Worm (Caenorhabditis elegans) whole organism, L4 larva: ENCODE data around the gene ZK856.6.
A peak's percentile ranks its signal among the peaks of the same experiment; 100 is the strongest.

Source experiments
- D1046.2 ChIP-seq: fragments of 200-800 bp; sonication (Bioruptor generic); IDR thresholded peaks from 2 replicates; pipeline ENCODE4 v1.3.6; 2022; ENCODE audit warnings: missing genetic modification characterization, missing compliant biosample characterization
- F10B5.3 ChIP-seq: sonication (generic microtip); optimal IDR thresholded peaks from 2 replicates; lab custom pipeline; 2016; ENCODE audit warnings: mild to moderate bottlenecking, missing genetic modification characterization, missing compliant biosample characterization
- F26F4.8 ChIP-seq: fragments of 200-800 bp; sonication (Bioruptor generic); conservative IDR thresholded peaks from 2 replicates; pipeline ENCODE4 v1.3.6; 2022; ENCODE audit warnings: missing genetic modification characterization, missing compliant biosample characterization
- F37D6.2 ChIP-seq: sonication (generic microtip); optimal IDR thresholded peaks from 2 replicates; lab custom pipeline; 2016; ENCODE audit warnings: mild to moderate bottlenecking, missing genetic modification characterization, missing compliant biosample characterization
- R02D3.7 ChIP-seq: fragments of 150-350 bp; sonication (generic microtip); optimal IDR thresholded peaks from 3 replicates; lab custom pipeline; 2014; ENCODE audit warnings: missing biosample characterization, missing genetic modification characterization
- T20F7.1 ChIP-seq: fragments of 200-800 bp; sonication (Bioruptor generic); optimal IDR thresholded peaks from 2 replicates; lab custom pipeline; 2018; ENCODE audit warnings: mild to moderate bottlenecking, missing genetic modification characterization, missing compliant biosample characterization
- Y75B8A.6 ChIP-seq: fragments of 200-800 bp; sonication (Bioruptor generic); IDR thresholded peaks from 2 replicates; pipeline ENCODE4 v1.3.6; 2022; ENCODE audit warnings: missing genetic modification reagents, missing genetic modification characterization, missing compliant biosample characterization
- arid-1 ChIP-seq: fragments of 200-800 bp; sonication (Bioruptor generic); conservative IDR thresholded peaks from 2 replicates; pipeline ENCODE4 v1.3.6; 2022; ENCODE audit warnings: missing genetic modification reagents, missing genetic modification characterization, missing compliant biosample characterization
- attf-4 ChIP-seq: sonication (generic microtip); optimal IDR thresholded peaks from 3 replicates; lab custom pipeline; 2017; ENCODE audit warnings: missing biosample characterization, missing genetic modification characterization
- ceh-62 ChIP-seq: sonication (generic microtip); optimal IDR thresholded peaks from 2 replicates; lab custom pipeline; 2017; ENCODE audit warnings: missing biosample characterization, missing genetic modification characterization
- ceh-82 ChIP-seq: sonication (generic microtip); optimal IDR thresholded peaks from 2 replicates; lab custom pipeline; 2017; ENCODE audit warnings: missing biosample characterization, missing genetic modification characterization
- cey-2 ChIP-seq: sonication (generic microtip); optimal IDR thresholded peaks from 3 replicates; lab custom pipeline; 2017; ENCODE audit warnings: missing genetic modification characterization, mild to moderate bottlenecking, missing compliant biosample characterization, antibody characterized with exemption, borderline replicate concordance; ENCODE audit not compliant: insufficient read depth
- daf-8 ChIP-seq: fragments of 200-800 bp; sonication (Bioruptor generic); IDR thresholded peaks from 2 replicates; pipeline ENCODE4 v1.3.6; 2022; ENCODE audit warnings: missing genetic modification characterization, missing compliant biosample characterization
- duxl-1 ChIP-seq: sonication (generic microtip); optimal IDR thresholded peaks from 2 replicates; lab custom pipeline; 2016; ENCODE audit warnings: mild to moderate bottlenecking, missing genetic modification characterization, moderate library complexity, missing compliant biosample characterization; ENCODE audit not compliant: poor library complexity
- dve-1 ChIP-seq: sonication (generic microtip); optimal IDR thresholded peaks from 2 replicates; lab custom pipeline; 2017; ENCODE audit warnings: antibody characterized with exemption, mild to moderate bottlenecking, missing genetic modification characterization, missing compliant biosample characterization; ENCODE audit not compliant: insufficient read depth
- egl-27 ChIP-seq: sonication (generic microtip); optimal IDR thresholded peaks from 3 replicates; lab custom pipeline; 2017; ENCODE audit warnings: missing biosample characterization, missing genetic modification reagents, missing genetic modification characterization
- fos-1 ChIP-seq: fragments of 150-350 bp; optimal IDR thresholded peaks from 2 replicates; lab custom pipeline; 2014; ENCODE audit warnings: missing biosample characterization, missing genetic modification characterization
- hif-1 ChIP-seq, 2 experiments: sonication (generic microtip); optimal IDR thresholded peaks; 2 replicates each; lab custom pipeline; 2016 to 2017; ENCODE audit warnings: missing compliant biosample characterization in 2 of 2, missing genetic modification characterization in 2 of 2, missing genetic modification reagents in 2 of 2, missing genotype in 2 of 2, mild to moderate bottlenecking in 1 of 2
- hlh-30 ChIP-seq: sonication (generic microtip); optimal IDR thresholded peaks from 2 replicates; lab custom pipeline; 2017; ENCODE audit warnings: antibody characterized with exemption, mild to moderate bottlenecking, missing genetic modification characterization, missing compliant biosample characterization; ENCODE audit not compliant: insufficient read depth
- jun-1 ChIP-seq: fragments of 150-350 bp; optimal IDR thresholded peaks from 2 replicates; lab custom pipeline; 2014; ENCODE audit warnings: missing biosample characterization, missing genetic modification reagents, missing genetic modification characterization
- lin-1 ChIP-seq: fragments of 200-800 bp; sonication (Bioruptor generic); IDR thresholded peaks from 2 replicates; pipeline ENCODE4 v1.3.6; 2022; ENCODE audit warnings: missing genetic modification reagents, missing genetic modification characterization, missing compliant biosample characterization
- lin-38 ChIP-seq: fragments of 200-800 bp; sonication (Bioruptor generic); IDR thresholded peaks from 2 replicates; pipeline ENCODE4 v1.3.6; 2022; ENCODE audit warnings: missing genetic modification reagents, missing genetic modification characterization, missing compliant biosample characterization
- lin-39 ChIP-seq: fragments of 150-350 bp; optimal IDR thresholded peaks from 2 replicates; lab custom pipeline; 2014; ENCODE audit warnings: missing biosample characterization, missing genetic modification reagents, missing genetic modification characterization
- lsy-2 ChIP-seq, 2 experiments: fragments of 150-350 bp in 1 of 2; sonication (generic microtip) in 1 of 2; optimal IDR thresholded peaks; 2 replicates each; lab custom pipeline; 2014 to 2017; ENCODE audit warnings: missing biosample characterization in 2 of 2, missing genetic modification characterization in 2 of 2
- madf-5 ChIP-seq, 2 experiments: fragments of 200-800 bp; sonication (Bioruptor generic); IDR thresholded peaks; 2 replicates each; pipeline ENCODE4 v1.3.6; 2022; ENCODE audit warnings: missing compliant biosample characterization in 2 of 2, missing genetic modification characterization in 2 of 2
- madf-9 ChIP-seq: fragments of 200-800 bp; sonication (Bioruptor generic); conservative IDR thresholded peaks from 2 replicates; pipeline ENCODE4 v1.3.6; 2022; ENCODE audit warnings: missing genetic modification reagents, missing genetic modification characterization, missing compliant biosample characterization
- mdl-1 ChIP-seq, 2 experiments: fragments of 150-350 bp in 1 of 2; sonication (generic microtip) in 1 of 2; optimal IDR thresholded peaks; 2 replicates each; lab custom pipeline; 2014 to 2017; ENCODE audit warnings: missing biosample characterization in 2 of 2, missing genetic modification characterization in 2 of 2
- mes-2 ChIP-seq: sonication (generic microtip); optimal IDR thresholded peaks from 2 replicates; lab custom pipeline; 2016; ENCODE audit warnings: missing genotype, mild to moderate bottlenecking, missing genetic modification characterization, missing compliant biosample characterization; ENCODE audit not compliant: poor library complexity, severe bottlenecking
- mxl-2 ChIP-seq: fragments of 200-800 bp; sonication (Bioruptor generic); conservative IDR thresholded peaks from 2 replicates; pipeline ENCODE4 v1.3.6; 2022; ENCODE audit warnings: missing genetic modification reagents, missing genetic modification characterization, missing compliant biosample characterization
- nhr-10 ChIP-seq: fragments of 150-350 bp; optimal IDR thresholded peaks from 2 replicates; lab custom pipeline; 2014; ENCODE audit warnings: missing biosample characterization, missing genetic modification characterization
- nhr-102 ChIP-seq: sonication (generic microtip); optimal IDR thresholded peaks from 2 replicates; lab custom pipeline; 2016; ENCODE audit warnings: mild to moderate bottlenecking, missing genetic modification characterization, moderate library complexity, missing compliant biosample characterization
- nhr-28 ChIP-seq: fragments of 150-350 bp; optimal IDR thresholded peaks from 2 replicates; lab custom pipeline; 2014; ENCODE audit warnings: missing biosample characterization, missing genetic modification characterization
- nhr-42 ChIP-seq: fragments of 200-800 bp; sonication (Bioruptor generic); IDR thresholded peaks from 2 replicates; pipeline ENCODE4 v1.3.6; 2022; ENCODE audit warnings: missing genetic modification characterization, missing compliant biosample characterization
- nhr-6 ChIP-seq: fragments of 150-350 bp; optimal IDR thresholded peaks from 2 replicates; lab custom pipeline; 2014; ENCODE audit warnings: missing biosample characterization, missing genetic modification characterization
- nhr-76 ChIP-seq: fragments of 150-350 bp; optimal IDR thresholded peaks from 2 replicates; lab custom pipeline; 2014; ENCODE audit warnings: missing biosample characterization, missing genetic modification characterization
- nhr-77 ChIP-seq: fragments of 150-350 bp; optimal IDR thresholded peaks from 2 replicates; lab custom pipeline; 2014; ENCODE audit warnings: missing biosample characterization, missing genetic modification characterization
- pha-4 ChIP-seq, 2 experiments: fragments of 150-350 bp in 1 of 2; fragments of 200-800 bp in 1 of 2; sonication (Bioruptor generic) in 1 of 2; IDR thresholded peaks in 1 of 2; optimal IDR thresholded peaks in 1 of 2; 2 replicates each; pipeline versions ENCODE4 v1.3.6 to Lab custom; 2014 to 2022; ENCODE audit warnings: missing genetic modification characterization in 2 of 2, missing genetic modification reagents in 2 of 2, missing biosample characterization in 1 of 2, missing compliant biosample characterization in 1 of 2
- rbr-2 ChIP-seq: sonication (generic microtip); optimal IDR thresholded peaks from 2 replicates; lab custom pipeline; 2016; ENCODE audit warnings: missing genotype, missing genetic modification characterization, missing compliant biosample characterization
- saeg-2 ChIP-seq: fragments of 200-800 bp; sonication (Bioruptor generic); IDR thresholded peaks from 2 replicates; pipeline ENCODE4 v1.3.6; 2022; ENCODE audit warnings: missing genetic modification reagents, missing genetic modification characterization, missing compliant biosample characterization
- sdz-12 ChIP-seq: fragments of 200-800 bp; sonication (Bioruptor generic); optimal IDR thresholded peaks from 2 replicates; lab custom pipeline; 2018; ENCODE audit warnings: mild to moderate bottlenecking, missing genetic modification characterization, missing compliant biosample characterization
- skn-1 ChIP-seq: fragments of 150-350 bp; optimal IDR thresholded peaks from 2 replicates; lab custom pipeline; 2014; ENCODE audit warnings: missing biosample characterization, missing genetic modification characterization
- snpc-1.2 ChIP-seq: fragments of 200-800 bp; sonication (Bioruptor generic); IDR thresholded peaks from 2 replicates; pipeline ENCODE4 v1.3.6; 2022; ENCODE audit warnings: missing genetic modification reagents, missing genetic modification characterization, missing compliant biosample characterization
- tag-97 ChIP-seq: fragments of 200-800 bp; sonication (Bioruptor generic); IDR thresholded peaks from 2 replicates; pipeline ENCODE4 v1.3.6; 2022; ENCODE audit warnings: missing genetic modification characterization, missing compliant biosample characterization
- tra-1 ChIP-seq: fragments of 200-800 bp; sonication (Bioruptor generic); IDR thresholded peaks from 2 replicates; pipeline ENCODE4 v1.3.6; 2022; ENCODE audit warnings: missing genetic modification reagents, missing genetic modification characterization, missing compliant biosample characterization
- unc-130 ChIP-seq: sonication (generic microtip); optimal IDR thresholded peaks from 2 replicates; lab custom pipeline; 2016; ENCODE audit warnings: missing genetic modification reagents, missing genetic modification characterization, missing compliant biosample characterization
- unc-39 ChIP-seq: sonication (generic microtip); optimal IDR thresholded peaks from 2 replicates; lab custom pipeline; 2017; ENCODE audit warnings: missing biosample characterization, missing genetic modification characterization
- unc-62 ChIP-seq, 3 experiments: fragments of 150-350 bp in 1 of 3; sonication (generic microtip); optimal IDR thresholded peaks in 2 of 3; peaks in 1 of 3; 1 replicate in 1 of 3; 2 replicates in 2 of 3; lab custom pipeline; 2014 to 2017; ENCODE audit warnings: missing biosample characterization in 3 of 3, missing genetic modification characterization in 3 of 3, missing genetic modification reagents in 3 of 3, missing genotype in 1 of 3
- vab-7 ChIP-seq: fragments of 200-800 bp; sonication (Bioruptor generic); IDR thresholded peaks from 2 replicates; pipeline ENCODE4 v1.3.6; 2022; ENCODE audit warnings: missing genetic modification reagents, missing genetic modification characterization, missing compliant biosample characterization
- zip-11 ChIP-seq: fragments of 200-800 bp; sonication (Bioruptor generic); IDR thresholded peaks from 2 replicates; pipeline ENCODE4 v1.3.6; 2022; ENCODE audit warnings: missing genetic modification characterization, missing compliant biosample characterization
- ztf-7 ChIP-seq: fragments of 150-350 bp; optimal IDR thresholded peaks from 2 replicates; lab custom pipeline; 2014; ENCODE audit warnings: missing biosample characterization, missing genetic modification characterization

The ZK856.6 gene

DNA sequence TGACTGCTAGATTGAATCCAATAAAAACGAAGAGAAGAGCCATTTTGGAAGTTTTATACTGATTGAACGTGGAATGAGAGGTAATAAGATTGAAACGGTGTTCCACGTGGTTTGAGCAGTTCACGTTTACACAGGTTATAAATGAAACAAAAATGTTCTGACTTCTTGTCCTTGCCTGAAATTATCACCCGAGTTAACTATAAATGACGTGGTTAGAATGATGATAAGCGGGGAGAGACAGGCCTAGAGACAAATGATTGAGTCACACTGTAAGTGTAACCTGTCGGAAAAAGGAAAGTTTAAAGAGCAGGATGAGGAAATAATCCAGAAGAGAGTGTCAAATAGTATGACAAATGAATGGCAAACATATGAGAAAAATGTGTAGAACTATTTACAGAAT is 37.5 kb upstream of the ZK856.6 start, which contains the start of gene C51E3.10 (continued):
- TF ChIP-seq saeg-2 = no peak
- no peak for TF ChIP-seq arid-1
- no peak for TF ChIP-seq madf-5 (GFP tag; IDR thresholded peaks at IDR 0.05; lab: Robert Waterston, UW)
- no peak for TF ChIP-seq rbr-2
- no peak for TF ChIP-seq Y75B8A.6 (GFP tag; lab: Robert Waterston, UW)
- TF ChIP-seq madf-9 (GFP tag; lab: Robert Waterston, UW) = no peak
- no peak for TF ChIP-seq attf-4
- TF ChIP-seq lsy-2 (tag; optimal IDR thresholded peaks at IDR 0.05; lab: Kevin White, UChicago) = peak in 1 of 2 experiments; percentile 32
- no peak for TF ChIP-seq T20F7.1
- no peak for TF ChIP-seq mes-2 (tag; lab: Kevin White, UChicago)
- no peak for TF ChIP-seq F10B5.3
- no peak for TF ChIP-seq skn-1 (tag; lab: Kevin White, UChicago)
- TF ChIP-seq ztf-7 (tag; lab: Kevin White, UChicago) = no peak
- peak in 1 of 2 experiments; percentile 77 for TF ChIP-seq mdl-1 (tag; optimal IDR thresholded peaks at IDR 0.05; lab: Kevin White, UChicago)
- TF ChIP-seq jun-1 (tag; lab: Kevin White, UChicago) = no peak
- TF ChIP-seq daf-8 (GFP tag; lab: Robert Waterston, UW) = no peak
- TF ChIP-seq pha-4 (GFP tag; IDR thresholded peaks at IDR 0.05; lab: Robert Waterston, UW) = 0 out of 2 replicates have a peak, but pooled peaks have one; percentile 8
- no peak for TF ChIP-seq pha-4 (tag; optimal IDR thresholded peaks at IDR 0.05; lab: Kevin White, UChicago)
- no peak for TF ChIP-seq sdz-12 (GFP tag; lab: Kevin White, UChicago)
- TF ChIP-seq mxl-2 = no peak
- TF ChIP-seq R02D3.7 (tag; lab: Kevin White, UChicago) = no peak
- TF ChIP-seq hif-1 (tag; optimal IDR thresholded peaks at IDR 0.05; lab: Kevin White, UChicago) = no peak
- TF ChIP-seq nhr-42 (GFP tag; lab: Robert Waterston, UW) = 0 out of 2 replicates have a peak, but pooled peaks have one; percentile 50
- TF ChIP-seq cey-2 = no peak
- no peak for TF ChIP-seq unc-39
- TF ChIP-seq fos-1 = no peak
- TF ChIP-seq unc-130 (GFP tag; lab: Kevin White, UChicago) = no peak
- TF ChIP-seq D1046.2 (GFP tag; lab: Robert Waterston, UW) = no peak
- TF ChIP-seq nhr-28 (tag; lab: Kevin White, UChicago) = peak; percentile 88
- TF ChIP-seq zip-11 (GFP tag; lab: Robert Waterston, UW) = no peak
- TF ChIP-seq ceh-82 = no peak
- no peak for TF ChIP-seq nhr-6 (tag; lab: Kevin White, UChicago)
- peak; percentile 71; the same call in 1 of the 2 replicates for TF ChIP-seq lin-1 (GFP tag; lab: Robert Waterston, UW)
- TF ChIP-seq tra-1 (GFP tag; lab: Robert Waterston, UW) = peak; percentile 68; the same call in 1 of the 2 replicates
- TF ChIP-seq unc-62 (GFP tag; optimal IDR thresholded peaks at IDR 0.05 in 1 of 2; lab: Kevin White, UChicago) = peak in 1 of 2 experiments; percentile 89
- no peak for TF ChIP-seq unc-62 (tag; optimal IDR thresholded peaks at IDR 0.05; lab: Kevin White, UChicago)
- TF ChIP-seq nhr-77 = peak; percentile 35
- no peak for TF ChIP-seq duxl-1 (tag; lab: Kevin White, UChicago)
- TF ChIP-seq F26F4.8 (GFP tag; lab: Robert Waterston, UW) = no peak
- TF ChIP-seq nhr-102 (tag; lab: Kevin White, UChicago) = no peak
- no peak for TF ChIP-seq snpc-1.2
- no peak for TF ChIP-seq tag-97
- no peak for TF ChIP-seq lin-39 (tag; lab: Kevin White, UChicago)
- no peak for TF ChIP-seq egl-27
- peak; percentile 70 for TF ChIP-seq dve-1 (tag; lab: Kevin White, UChicago)
- TF ChIP-seq ceh-62 = no peak
- TF ChIP-seq hlh-30 (tag; lab: Kevin White, UChicago) = peak; percentile 68
- no peak for TF ChIP-seq nhr-76 (tag; lab: Kevin White, UChicago)
- no peak for TF ChIP-seq nhr-10 (tag; lab: Kevin White, UChicago)
- no peak for TF ChIP-seq F37D6.2 (tag; lab: Kevin White, UChicago)
- TF ChIP-seq lin-38 (GFP tag; lab: Robert Waterston, UW) = no peak
- TF ChIP-seq vab-7 (GFP tag; lab: Robert Waterston, UW) = no peak
